Fruit fly (Drosophila melanogaster) whole organism, embryonic: ENCODE results near the gene CG42240.

Source experiments
- Antp ChIP-seq: fragments of 200-800 bp; sonication (Bioruptor generic); optimal IDR thresholded peaks from 3 replicates; lab custom pipeline; 2016; ENCODE audit warnings: missing biosample characterization, missing genetic modification characterization
- B-H2 ChIP-seq: fragments of 200-800 bp; sonication (Bioruptor generic); optimal IDR thresholded peaks from 2 replicates; lab custom pipeline; 2018; ENCODE audit warnings: missing biosample characterization, mild to moderate bottlenecking, missing genetic modification characterization
- Bteb2 ChIP-seq: fragments of 200-800 bp; sonication (Bioruptor generic); optimal IDR thresholded peaks from 2 replicates; lab custom pipeline; 2016; ENCODE audit warnings: missing biosample characterization, missing genetic modification characterization
- CG13296 ChIP-seq: fragments of 200-800 bp; sonication (Bioruptor generic); optimal IDR thresholded peaks from 3 replicates; lab custom pipeline; 2018; ENCODE audit warnings: missing biosample characterization, mild to moderate bottlenecking, missing genetic modification characterization
- CG15011 ChIP-seq: fragments of 200-800 bp; sonication (Bioruptor generic); optimal IDR thresholded peaks from 3 replicates; lab custom pipeline; 2018; ENCODE audit warnings: missing biosample characterization, mild to moderate bottlenecking, missing genetic modification characterization
- CG15479 ChIP-seq: fragments of 200-800 bp; sonication (Bioruptor generic); optimal IDR thresholded peaks from 3 replicates; lab custom pipeline; 2019; ENCODE audit warnings: missing biosample characterization, mild to moderate bottlenecking, missing genetic modification characterization, moderate library complexity
- CG1602 ChIP-seq: fragments of 200-800 bp; sonication (Bioruptor generic); optimal IDR thresholded peaks from 3 replicates; lab custom pipeline; 2016; ENCODE audit warnings: missing biosample characterization, missing genetic modification characterization
- CG17568 ChIP-seq: fragments of 200-800 bp; sonication (Bioruptor generic); optimal IDR thresholded peaks from 2 replicates; lab custom pipeline; 2018; ENCODE audit warnings: missing biosample characterization, mild to moderate bottlenecking, missing genetic modification characterization, moderate library complexity
- CG17612 ChIP-seq: fragments of 200-800 bp; sonication (Bioruptor generic); IDR thresholded peaks from 2 replicates; pipeline ENCODE4 v1.3.6; 2022; ENCODE audit warnings: missing biosample characterization, missing genetic modification characterization
- CG18262 ChIP-seq: fragments of 200-800 bp; optimal IDR thresholded peaks from 3 replicates; lab custom pipeline; 2019; ENCODE audit warnings: missing biosample characterization, mild to moderate bottlenecking, missing genetic modification characterization, moderate library complexity
- CG2889 ChIP-seq: fragments of 200-800 bp; sonication (Bioruptor generic); IDR thresholded peaks from 3 replicates; pipeline ENCODE4 v1.3.6; 2022; ENCODE audit warnings: missing biosample characterization, missing genetic modification characterization
- CG4730 ChIP-seq: fragments of 200-800 bp; sonication (Bioruptor generic); IDR thresholded peaks from 2 replicates; pipeline ENCODE4 v1.3.6; 2022; ENCODE audit warnings: missing biosample characterization, missing genetic modification characterization
- CG5180 ChIP-seq: fragments of 200-800 bp; sonication (Bioruptor generic); optimal IDR thresholded peaks from 3 replicates; lab custom pipeline; 2017; ENCODE audit warnings: missing biosample characterization, missing genetic modification characterization, mild to moderate bottlenecking, moderate library complexity, missing genetic modification reagents
- CG6654 ChIP-seq: fragments of 200-800 bp; sonication (Bioruptor generic); optimal IDR thresholded peaks from 2 replicates; lab custom pipeline; 2017; ENCODE audit warnings: missing biosample characterization, mild to moderate bottlenecking, missing genetic modification characterization
- CG6813 ChIP-seq: fragments of 200-800 bp; sonication (Bioruptor generic); optimal IDR thresholded peaks from 2 replicates; lab custom pipeline; 2017; ENCODE audit warnings: missing biosample characterization, missing genetic modification characterization, mild to moderate bottlenecking, moderate library complexity, missing genetic modification reagents
- CG7372 ChIP-seq: fragments of 200-800 bp; sonication (Bioruptor generic); IDR thresholded peaks from 2 replicates; pipeline ENCODE4 v1.3.6; 2022; ENCODE audit warnings: missing biosample characterization, missing genetic modification characterization
- CG8388 ChIP-seq: fragments of 200-800 bp; sonication (Bioruptor generic); optimal IDR thresholded peaks from 2 replicates; lab custom pipeline; 2019; ENCODE audit warnings: missing biosample characterization, mild to moderate bottlenecking, missing genetic modification characterization, moderate library complexity
- CG9932 ChIP-seq: fragments of 200-800 bp; sonication (Bioruptor generic); IDR thresholded peaks from 2 replicates; pipeline ENCODE4 v1.3.6; 2022; ENCODE audit warnings: missing biosample characterization, missing genetic modification characterization
- CTCF ChIP-seq: fragments of 200-800 bp; sonication (Bioruptor generic); optimal IDR thresholded peaks from 2 replicates; lab custom pipeline; 2017; ENCODE audit warnings: missing biosample characterization, mild to moderate bottlenecking, missing genetic modification characterization, moderate library complexity
- CrebB ChIP-seq: fragments of 200-800 bp; sonication (Bioruptor generic); optimal IDR thresholded peaks from 3 replicates; lab custom pipeline; 2018; ENCODE audit warnings: missing biosample characterization, mild to moderate bottlenecking, missing genetic modification characterization
- D ChIP-seq, 2 experiments: fragments of 200-800 bp in 1 of 2; fragments of >200 bp in 1 of 2; sonication (Bioruptor generic) in 1 of 2; optimal IDR thresholded peaks; 2 replicates in 1 of 2; 3 replicates in 1 of 2; lab custom pipeline; 2017; ENCODE audit warnings: mild to moderate bottlenecking in 1 of 2, missing biosample characterization in 1 of 2, missing genetic modification characterization in 1 of 2, missing genetic modification reagents in 1 of 2
- Drgx ChIP-seq: fragments of 200-800 bp; sonication (Bioruptor generic); IDR thresholded peaks from 2 replicates; pipeline ENCODE4 v1.3.6; 2022; ENCODE audit warnings: missing biosample characterization, missing genetic modification characterization
- Fer1 ChIP-seq: fragments of 200-800 bp; sonication (Bioruptor generic); optimal IDR thresholded peaks from 2 replicates; lab custom pipeline; 2017; ENCODE audit warnings: missing biosample characterization, mild to moderate bottlenecking, missing genetic modification characterization
- HLH4C ChIP-seq: fragments of 200-800 bp; sonication (Bioruptor generic); IDR thresholded peaks from 3 replicates; pipeline ENCODE4 v1.3.6; 2022; ENCODE audit warnings: missing biosample characterization, missing genetic modification characterization; ENCODE audit not compliant: partially characterized antibody
- Hmr ChIP-seq: fragments of 200-800 bp; sonication (Bioruptor generic); optimal IDR thresholded peaks from 3 replicates; lab custom pipeline; 2017; ENCODE audit warnings: mild to moderate bottlenecking, missing biosample characterization, missing genetic modification reagents, missing genetic modification characterization
- Jarid2 ChIP-seq: fragments of 200-800 bp; sonication (Bioruptor generic); optimal IDR thresholded peaks from 3 replicates; lab custom pipeline; 2017; ENCODE audit warnings: mild to moderate bottlenecking, missing biosample characterization, missing genetic modification reagents, missing genetic modification characterization
- Kr ChIP-seq: fragments of 200-800 bp; sonication (Bioruptor generic); optimal IDR thresholded peaks from 2 replicates; lab custom pipeline; 2017; ENCODE audit warnings: missing biosample characterization, mild to moderate bottlenecking, missing genetic modification characterization
- Lpt ChIP-seq: fragments of >200 bp; optimal IDR thresholded peaks from 2 replicates; lab custom pipeline; 2018; ENCODE audit warnings: missing biosample characterization, missing genetic modification characterization
- NfI ChIP-seq: fragments of 200-800 bp; sonication (Bioruptor generic); optimal IDR thresholded peaks from 3 replicates; lab custom pipeline; 2018; ENCODE audit warnings: missing biosample characterization, mild to moderate bottlenecking, missing genetic modification characterization, moderate library complexity
- PHDP ChIP-seq: fragments of 200-800 bp; sonication (Bioruptor generic); optimal IDR thresholded peaks from 3 replicates; lab custom pipeline; 2018; ENCODE audit warnings: missing biosample characterization, mild to moderate bottlenecking, missing genetic modification characterization, moderate library complexity
- Rx ChIP-seq: fragments of 200-800 bp; sonication (Bioruptor generic); IDR thresholded peaks from 2 replicates; pipeline ENCODE4 v1.3.6; 2022; ENCODE audit warnings: missing biosample characterization, missing genetic modification characterization
- Sox102F ChIP-seq: fragments of 200-800 bp; sonication (Bioruptor generic); optimal IDR thresholded peaks from 2 replicates; lab custom pipeline; 2018; ENCODE audit warnings: missing biosample characterization, mild to moderate bottlenecking, missing genetic modification characterization, moderate library complexity
- bcd ChIP-seq: fragments of 200-800 bp; sonication (Bioruptor generic); optimal IDR thresholded peaks from 2 replicates; lab custom pipeline; 2017; ENCODE audit warnings: missing biosample characterization, mild to moderate bottlenecking, missing genetic modification characterization
- ci ChIP-seq: fragments of 200-800 bp; sonication (Bioruptor generic); IDR thresholded peaks from 3 replicates; pipeline ENCODE4 v1.3.6; 2022; ENCODE audit warnings: missing biosample characterization, missing genetic modification characterization
- disco-r ChIP-seq: fragments of 200-800 bp; sonication (Bioruptor generic); optimal IDR thresholded peaks from 2 replicates; lab custom pipeline; 2016; ENCODE audit warnings: missing biosample characterization, missing genetic modification characterization
- dmrt99B ChIP-seq: fragments of 200-800 bp; sonication (Bioruptor generic); optimal IDR thresholded peaks from 2 replicates; lab custom pipeline; 2018; ENCODE audit warnings: missing biosample characterization, mild to moderate bottlenecking, missing genetic modification characterization, moderate library complexity
- emc ChIP-seq: fragments of 200-800 bp; sonication (Bioruptor generic); optimal IDR thresholded peaks from 2 replicates; lab custom pipeline; 2016; ENCODE audit warnings: missing biosample characterization, missing genetic modification characterization
- grn ChIP-seq: fragments of 200-800 bp; sonication (Bioruptor generic); optimal IDR thresholded peaks from 3 replicates; lab custom pipeline; 2017; ENCODE audit warnings: missing biosample characterization, missing genetic modification characterization
- gro ChIP-seq: fragments of 200-800 bp; sonication (Bioruptor generic); optimal IDR thresholded peaks from 2 replicates; lab custom pipeline; 2016; ENCODE audit warnings: missing biosample characterization, missing genetic modification characterization
- kah ChIP-seq: fragments of 200-800 bp; sonication (Bioruptor generic); optimal IDR thresholded peaks from 2 replicates; lab custom pipeline; 2018; ENCODE audit warnings: missing biosample characterization, mild to moderate bottlenecking, missing genetic modification characterization
- lab ChIP-seq: fragments of 200-800 bp; sonication (Bioruptor generic); optimal IDR thresholded peaks from 3 replicates; lab custom pipeline; 2017; ENCODE audit warnings: missing biosample characterization, missing genetic modification characterization, mild to moderate bottlenecking, moderate library complexity, missing genetic modification reagents
- lmd ChIP-seq: fragments of 200-800 bp; sonication (Bioruptor generic); IDR thresholded peaks from 2 replicates; pipeline ENCODE4 v1.3.6; 2022; ENCODE audit warnings: missing biosample characterization, missing genetic modification characterization
- maf-S ChIP-seq: fragments of 200-800 bp; sonication (Bioruptor generic); optimal IDR thresholded peaks from 2 replicates; lab custom pipeline; 2016; ENCODE audit warnings: missing biosample characterization, missing genetic modification characterization
- mirr ChIP-seq: fragments of 200-800 bp; sonication (Bioruptor generic); optimal IDR thresholded peaks from 3 replicates; lab custom pipeline; 2018; ENCODE audit warnings: missing biosample characterization, mild to moderate bottlenecking, missing genetic modification characterization
- otp ChIP-seq: fragments of 200-800 bp; sonication (Bioruptor generic); IDR thresholded peaks from 3 replicates; pipeline ENCODE4, ENCODE4 v1.3.6; 2022; ENCODE audit warnings: missing biosample characterization, missing genetic modification characterization
- pita ChIP-seq: fragments of 200-800 bp; sonication (Bioruptor generic); optimal IDR thresholded peaks from 2 replicates; lab custom pipeline; 2017; ENCODE audit warnings: missing biosample characterization, mild to moderate bottlenecking, missing genetic modification characterization
- so ChIP-seq: fragments of 200-800 bp; sonication (Bioruptor generic); IDR thresholded peaks from 3 replicates; pipeline ENCODE4 v1.3.6; 2022; ENCODE audit warnings: missing biosample characterization, missing genetic modification characterization
- tin ChIP-seq: fragments of 200-800 bp; sonication (Bioruptor generic); optimal IDR thresholded peaks from 3 replicates; lab custom pipeline; 2016; ENCODE audit warnings: missing biosample characterization, missing genetic modification characterization
- tna ChIP-seq: fragments of 200-800 bp; sonication (Bioruptor generic); IDR thresholded peaks from 2 replicates; pipeline ENCODE4 v1.3.6; 2022; ENCODE audit warnings: missing biosample characterization, missing genetic modification characterization; ENCODE audit not compliant: partially characterized antibody
- z ChIP-seq: fragments of 200-800 bp; sonication (Bioruptor generic); IDR thresholded peaks from 3 replicates; pipeline ENCODE4 v1.3.6; 2022; ENCODE audit warnings: missing biosample characterization, missing genetic modification characterization

Gene CG42240

DNA sequence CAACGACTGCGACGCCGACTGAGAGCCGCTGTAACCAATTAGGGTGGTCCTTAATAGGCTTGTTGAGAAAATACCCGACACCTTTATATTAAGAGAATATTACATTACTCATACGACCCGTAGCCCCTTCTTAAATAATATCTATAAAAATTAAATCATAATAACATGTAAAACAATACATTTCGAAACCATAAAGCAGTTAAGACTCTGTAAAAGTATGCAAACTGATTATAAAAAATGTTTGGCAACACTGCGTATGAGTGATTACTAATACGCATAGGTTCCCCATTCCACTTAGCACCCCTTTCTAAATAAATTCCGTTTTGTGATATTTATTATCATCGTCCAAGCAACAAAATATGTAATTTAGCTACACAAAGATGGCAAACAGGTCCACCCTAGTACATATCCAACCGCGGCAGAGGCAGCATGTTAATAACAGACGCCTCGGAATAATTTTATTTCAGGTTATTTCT is 10.0 kb downstream of the CG42240 start (continued):
- TF ChIP-seq Bteb2 (GFP tag; lab: Kevin White, UChicago), result peak; percentile 7
- peak; percentile 39 for TF ChIP-seq CrebB (tag; lab: Kevin White, UChicago)
- peak; percentile 32 for TF ChIP-seq Jarid2 (GFP tag; lab: Kevin White, UChicago)
- TF ChIP-seq Hmr, result peak; percentile 87
- TF ChIP-seq CG2889 (GFP tag; lab: Robert Waterston, UW), result no peak
- TF ChIP-seq lab, result peak; percentile 86
- TF ChIP-seq Fer1 (GFP tag; lab: Kevin White, UChicago), result peak; percentile 86
- no peak for TF ChIP-seq disco-r (GFP tag; lab: Kevin White, UChicago)
- peak; percentile 53; the same call in 2 of the 3 replicates for TF ChIP-seq so
- no peak for TF ChIP-seq D (optimal IDR thresholded peaks at IDR 0.05; lab: Kevin White, UChicago)
- peak; percentile 68 for TF ChIP-seq D (GFP tag; optimal IDR thresholded peaks at IDR 0.05; lab: Kevin White, UChicago)
- TF ChIP-seq CG17612, result 0 out of 2 replicates have a peak, but pooled peaks have one; percentile 28
- peak; percentile 59 for TF ChIP-seq CG6654 (GFP tag; lab: Kevin White, UChicago)
- 0 out of 3 replicates have a peak, but pooled peaks have one; percentile 22 for TF ChIP-seq ci
- peak; percentile 39 for TF ChIP-seq CTCF (GFP tag; lab: Kevin White, UChicago)
- peak; percentile 44 for TF ChIP-seq tin (GFP tag; lab: Kevin White, UChicago)
- no peak for TF ChIP-seq otp
- peak; percentile 63 for TF ChIP-seq CG6813
- peak; percentile 73 for TF ChIP-seq bcd (GFP tag; lab: Kevin White, UChicago)
- no peak for TF ChIP-seq grn (GFP tag; lab: Kevin White, UChicago)
- TF ChIP-seq CG5180 (GFP tag; lab: Kevin White, UChicago), result peak; percentile 72
- peak; percentile 77 for TF ChIP-seq CG15011 (GFP tag; lab: Kevin White, UChicago)
- TF ChIP-seq kah, result peak; percentile 51
- TF ChIP-seq lmd (GFP tag; lab: Robert Waterston, UW), result peak; percentile 58
- peak; percentile 42 for TF ChIP-seq mirr
- TF ChIP-seq Sox102F (GFP tag; lab: Kevin White, UChicago), result peak; percentile 71
- TF ChIP-seq pita (GFP tag; lab: Kevin White, UChicago), result no peak
- peak; percentile 61 for TF ChIP-seq CG8388
- TF ChIP-seq CG1602 (GFP tag; lab: Kevin White, UChicago), result peak; percentile 15
- no peak for TF ChIP-seq gro (GFP tag; lab: Kevin White, UChicago)
- peak; percentile 66 for TF ChIP-seq CG9932 (GFP tag; lab: Robert Waterston, UW)
- TF ChIP-seq CG13296 (GFP tag; lab: Kevin White, UChicago), result peak; percentile 83
- peak; percentile 76 for TF ChIP-seq NfI (GFP tag; lab: Kevin White, UChicago)
- peak; percentile 82 for TF ChIP-seq CG7372 (GFP tag; lab: Robert Waterston, UW)
- no peak for TF ChIP-seq Lpt (GFP tag; lab: Kevin White, UChicago)
- TF ChIP-seq B-H2 (GFP tag; lab: Kevin White, UChicago), result peak; percentile 52
- 0 out of 2 replicates have a peak, but pooled peaks have one; percentile 25 for TF ChIP-seq Rx (GFP tag; lab: Robert Waterston, UW)
- peak; percentile 88 for TF ChIP-seq dmrt99B (tag; lab: Kevin White, UChicago)
- no peak for TF ChIP-seq HLH4C
- TF ChIP-seq Kr, result no peak
- TF ChIP-seq Antp (GFP tag; lab: Kevin White, UChicago), result peak; percentile 3
- TF ChIP-seq maf-S, result no peak
- TF ChIP-seq PHDP, result peak; percentile 77
- peak; percentile 75 for TF ChIP-seq CG17568
- peak; percentile 60 for TF ChIP-seq Drgx
- no peak for TF ChIP-seq z
- no peak for TF ChIP-seq CG4730
- TF ChIP-seq emc, result no peak
- no peak for TF ChIP-seq CG15479 (GFP tag; lab: Kevin White, UChicago)
- TF ChIP-seq tna, result no peak
- peak; percentile 82 for TF ChIP-seq CG18262
